Worm (Caenorhabditis elegans): ENCODE data around the gene Y57A10C.8.
A peak's percentile ranks its signal among the peaks of the same experiment; 100 is the strongest.

Gene Y57A10C.8

ce11 chrII:12380888-12381287 lies 48.8 kb downstream of the Y57A10C.8 start:
- peak; percentile 73 for TF ChIP-seq dve-1 (tag; optimal IDR thresholded peaks at IDR 0.05)
- TF ChIP-seq lin-11 (tag; optimal IDR thresholded peaks at IDR 0.05), result no peak
- TF ChIP-seq rnt-1 (tag; optimal IDR thresholded peaks at IDR 0.05), result no peak

ce11 chrII:12379430-12379829 lies 50.2 kb downstream of the Y57A10C.8 start, which contains the start of gene marc-5:
marc-5 (minus strand) TSS chrII:12379530.
- no peak for TF ChIP-seq lin-11 (tag; optimal IDR thresholded peaks at IDR 0.05)
- TF ChIP-seq tbx-2 (tag; optimal IDR thresholded peaks at IDR 0.05), result no peak
- no peak for TF ChIP-seq ceh-31 (tag; optimal IDR thresholded peaks at IDR 0.05)
- TF ChIP-seq elt-4 (tag; optimal IDR thresholded peaks at IDR 0.05), result no peak

ce11 chrII:12378793-12379192 lies 50.9 kb downstream of the Y57A10C.8 start:
- no peak for TF ChIP-seq nfya-1 (tag; optimal IDR thresholded peaks at IDR 0.05)

All from whole organism, late embryonic.